Fruit fly (Drosophila melanogaster) whole organism, embryonic: ENCODE results near the gene sdt.
A peak's percentile ranks its signal among the peaks of the same experiment; 100 is the strongest.

ENCODE experiments used
- Adf1 ChIP-seq: fragments of 200-800 bp; sonication (Bioruptor generic); IDR thresholded peaks from 2 replicates; pipeline ENCODE4 v1.3.6; 2022; ENCODE audit warnings: missing biosample characterization, missing genetic modification characterization
- CG10321 ChIP-seq: fragments of 200-800 bp; sonication (Bioruptor generic); IDR thresholded peaks from 2 replicates; pipeline ENCODE4 v1.3.6; 2022; ENCODE audit warnings: missing biosample characterization, missing genetic modification characterization
- CG12071 ChIP-seq: fragments of 200-800 bp; sonication (Bioruptor generic); optimal IDR thresholded peaks from 3 replicates; lab custom pipeline; 2018; ENCODE audit warnings: missing biosample characterization, mild to moderate bottlenecking, missing genetic modification characterization
- CG12236 ChIP-seq: fragments of 200-800 bp; sonication (Bioruptor generic); optimal IDR thresholded peaks from 2 replicates; lab custom pipeline; 2016; ENCODE audit warnings: missing biosample characterization, missing genetic modification characterization
- CG12744 ChIP-seq: fragments of 200-800 bp; sonication (Bioruptor generic); optimal IDR thresholded peaks from 2 replicates; lab custom pipeline; 2016; ENCODE audit warnings: missing biosample characterization, missing genetic modification characterization
- CG15514 ChIP-seq: fragments of 200-800 bp; sonication (Bioruptor generic); optimal IDR thresholded peaks from 3 replicates; lab custom pipeline; 2017; ENCODE audit warnings: missing biosample characterization, missing genetic modification characterization, mild to moderate bottlenecking, moderate library complexity, missing genetic modification reagents
- CG17186 ChIP-seq: fragments of 200-800 bp; sonication (Bioruptor generic); optimal IDR thresholded peaks from 3 replicates; lab custom pipeline; 2017; ENCODE audit warnings: missing biosample characterization, missing genetic modification reagents, missing genetic modification characterization
- CG17328 ChIP-seq: fragments of 200-800 bp; sonication (Bioruptor generic); IDR thresholded peaks from 2 replicates; pipeline ENCODE4 v1.3.6; 2022; ENCODE audit warnings: missing biosample characterization, missing genetic modification characterization
- CG2678 ChIP-seq: fragments of 200-800 bp; sonication (Bioruptor generic); optimal IDR thresholded peaks from 3 replicates; lab custom pipeline; 2019; ENCODE audit warnings: missing biosample characterization, mild to moderate bottlenecking, missing genetic modification characterization, moderate library complexity
- CG32767 ChIP-seq: fragments of 200-800 bp; sonication (Bioruptor generic); IDR thresholded peaks from 2 replicates; pipeline ENCODE4 v1.3.6; 2022; ENCODE audit warnings: missing biosample characterization, missing genetic modification characterization
- CG33557 ChIP-seq: fragments of 200-800 bp; sonication (Bioruptor generic); optimal IDR thresholded peaks from 2 replicates; lab custom pipeline; 2019; ENCODE audit warnings: missing biosample characterization, mild to moderate bottlenecking, missing genetic modification characterization, moderate library complexity
- CG3726 ChIP-seq: fragments of 200-800 bp; sonication (Bioruptor generic); IDR thresholded peaks from 3 replicates; pipeline ENCODE4, ENCODE4 v1.3.6; 2022; ENCODE audit warnings: missing biosample characterization, missing genetic modification characterization
- CG3838 ChIP-seq: fragments of 200-800 bp; sonication (Bioruptor generic); optimal IDR thresholded peaks from 3 replicates; lab custom pipeline; 2016; ENCODE audit warnings: missing biosample characterization, missing genetic modification characterization
- CG4282 ChIP-seq: fragments of 200-800 bp; sonication (Bioruptor generic); optimal IDR thresholded peaks from 2 replicates; lab custom pipeline; 2016; ENCODE audit warnings: missing biosample characterization, missing genetic modification characterization
- CG6254 ChIP-seq: fragments of 200-800 bp; sonication (Bioruptor generic); optimal IDR thresholded peaks from 3 replicates; lab custom pipeline; 2017; ENCODE audit warnings: mild to moderate bottlenecking, missing biosample characterization, missing genetic modification reagents, missing genetic modification characterization
- CG7786 ChIP-seq: fragments of 200-800 bp; sonication (Bioruptor generic); optimal IDR thresholded peaks from 2 replicates; lab custom pipeline; 2016; ENCODE audit warnings: missing biosample characterization, missing genetic modification characterization
- CG8089 ChIP-seq: fragments of 200-800 bp; sonication (Bioruptor generic); optimal IDR thresholded peaks from 3 replicates; lab custom pipeline; 2016; ENCODE audit warnings: missing biosample characterization, missing genetic modification characterization
- CG8924 ChIP-seq: fragments of 200-800 bp; optimal IDR thresholded peaks from 3 replicates; lab custom pipeline; 2019; ENCODE audit warnings: missing biosample characterization, mild to moderate bottlenecking, missing genetic modification characterization, moderate library complexity
- CG9817 ChIP-seq: fragments of 200-800 bp; sonication (Bioruptor generic); optimal IDR thresholded peaks from 2 replicates; lab custom pipeline; 2018; ENCODE audit warnings: missing biosample characterization, mild to moderate bottlenecking, missing genetic modification characterization, moderate library complexity
- CHES-1-like ChIP-seq: fragments of 200-800 bp; sonication (Bioruptor generic); optimal IDR thresholded peaks from 2 replicates; lab custom pipeline; 2016; ENCODE audit warnings: missing biosample characterization, missing genetic modification characterization
- CkIIα-i1 ChIP-seq: fragments of 200-800 bp; sonication (Bioruptor generic); IDR thresholded peaks from 2 replicates; pipeline ENCODE4 v1.3.6; 2022; ENCODE audit warnings: missing biosample characterization, missing genetic modification characterization
- Deaf1 ChIP-seq: fragments of 200-800 bp; optimal IDR thresholded peaks from 3 replicates; lab custom pipeline; 2019; ENCODE audit warnings: missing biosample characterization, mild to moderate bottlenecking, missing genetic modification characterization, moderate library complexity
- Dip2 ChIP-seq: fragments of 200-800 bp; sonication (Bioruptor generic); IDR thresholded peaks from 2 replicates; pipeline ENCODE4 v1.3.6; 2022; ENCODE audit warnings: missing biosample characterization, missing genetic modification characterization
- Drgx ChIP-seq: fragments of 200-800 bp; sonication (Bioruptor generic); IDR thresholded peaks from 2 replicates; pipeline ENCODE4 v1.3.6; 2022; ENCODE audit warnings: missing biosample characterization, missing genetic modification characterization
- HLH4C ChIP-seq: fragments of 200-800 bp; sonication (Bioruptor generic); IDR thresholded peaks from 3 replicates; pipeline ENCODE4 v1.3.6; 2022; ENCODE audit warnings: missing biosample characterization, missing genetic modification characterization; ENCODE audit not compliant: partially characterized antibody
- Hmx ChIP-seq: fragments of 200-800 bp; sonication (Bioruptor generic); optimal IDR thresholded peaks from 2 replicates; lab custom pipeline; 2016; ENCODE audit warnings: missing biosample characterization, missing genetic modification characterization
- MESR4 ChIP-seq: fragments of 200-800 bp; sonication (Bioruptor generic); optimal IDR thresholded peaks from 2 replicates; lab custom pipeline; 2018; ENCODE audit warnings: missing biosample characterization, mild to moderate bottlenecking, missing genetic modification characterization, moderate library complexity
- Mes4 ChIP-seq: fragments of 200-800 bp; sonication (Bioruptor generic); optimal IDR thresholded peaks from 2 replicates; lab custom pipeline; 2016; ENCODE audit warnings: missing biosample characterization, missing genetic modification characterization
- PHDP ChIP-seq: fragments of 200-800 bp; sonication (Bioruptor generic); optimal IDR thresholded peaks from 3 replicates; lab custom pipeline; 2018; ENCODE audit warnings: missing biosample characterization, mild to moderate bottlenecking, missing genetic modification characterization, moderate library complexity
- Poxn ChIP-seq: fragments of 200-800 bp; sonication (Bioruptor generic); IDR thresholded peaks from 2 replicates; pipeline ENCODE4 v1.3.6; 2022; ENCODE audit warnings: missing biosample characterization, missing genetic modification characterization
- Rx ChIP-seq: fragments of 200-800 bp; sonication (Bioruptor generic); IDR thresholded peaks from 2 replicates; pipeline ENCODE4 v1.3.6; 2022; ENCODE audit warnings: missing biosample characterization, missing genetic modification characterization
- Stat92E ChIP-seq, 3 experiments: fragments of >200 bp in 2 of 3; fragments of 200-800 bp in 1 of 3; sonication (Bioruptor generic) in 1 of 3; optimal IDR thresholded peaks; 2 replicates each; lab custom pipeline; 2017 to 2019; ENCODE audit warnings: missing biosample characterization in 3 of 3, missing genetic modification characterization in 3 of 3, mild to moderate bottlenecking in 1 of 3, moderate library complexity in 1 of 3
- Trl ChIP-seq, 3 experiments: fragments of >200 bp in 2 of 3; fragments of 200-800 bp in 1 of 3; sonication (Bioruptor generic) in 1 of 3; optimal IDR thresholded peaks; 2 replicates in 1 of 3; 3 replicates in 2 of 3; lab custom pipeline; 2016 to 2017; ENCODE audit warnings: missing biosample characterization in 1 of 3, missing genetic modification characterization in 1 of 3
- Xbp1 ChIP-seq: fragments of 200-800 bp; sonication (Bioruptor generic); optimal IDR thresholded peaks from 3 replicates; lab custom pipeline; 2016; ENCODE audit warnings: missing biosample characterization, mild to moderate bottlenecking, missing genetic modification characterization
- btn ChIP-seq: fragments of 200-800 bp; sonication (Bioruptor generic); optimal IDR thresholded peaks from 2 replicates; lab custom pipeline; 2016; ENCODE audit warnings: missing biosample characterization, missing genetic modification characterization
- chn ChIP-seq: fragments of 200-800 bp; sonication (Bioruptor generic); optimal IDR thresholded peaks from 2 replicates; lab custom pipeline; 2016; ENCODE audit warnings: missing biosample characterization, missing genetic modification characterization
- dati ChIP-seq: fragments of 200-800 bp; sonication (Bioruptor generic); IDR thresholded peaks from 2 replicates; pipeline ENCODE4 v1.3.6; 2022; ENCODE audit warnings: missing biosample characterization, missing genetic modification characterization
- dimm ChIP-seq: fragments of 200-800 bp; sonication (Bioruptor generic); IDR thresholded peaks from 2 replicates; pipeline ENCODE4 v1.3.6; 2022; ENCODE audit warnings: missing biosample characterization, missing genetic modification characterization
- eve ChIP-seq, 2 experiments: fragments of >200 bp; optimal IDR thresholded peaks; 2 replicates each; lab custom pipeline; 2017; ENCODE audit warnings: missing biosample characterization in 2 of 2, missing genetic modification characterization in 2 of 2
- ftz-f1 ChIP-seq: fragments of 200-800 bp; sonication (Bioruptor generic); optimal IDR thresholded peaks from 2 replicates; lab custom pipeline; 2016; ENCODE audit warnings: missing biosample characterization, missing genetic modification characterization
- gsb-n ChIP-seq: fragments of 200-800 bp; sonication (Bioruptor generic); optimal IDR thresholded peaks from 3 replicates; lab custom pipeline; 2018; ENCODE audit warnings: missing biosample characterization, mild to moderate bottlenecking, missing genetic modification characterization
- her ChIP-seq: fragments of 200-800 bp; sonication (Bioruptor generic); optimal IDR thresholded peaks from 2 replicates; lab custom pipeline; 2016; ENCODE audit warnings: missing biosample characterization, missing genetic modification characterization
- jigr1 ChIP-seq: fragments of 200-800 bp; sonication (Bioruptor generic); IDR thresholded peaks from 3 replicates; pipeline ENCODE4 v1.3.6; 2022; ENCODE audit warnings: missing biosample characterization, missing genetic modification characterization
- onecut ChIP-seq: fragments of 200-800 bp; sonication (Bioruptor generic); IDR thresholded peaks from 2 replicates; pipeline ENCODE4 v1.3.6; 2022; ENCODE audit warnings: missing biosample characterization, missing genetic modification characterization
- row ChIP-seq: fragments of 200-800 bp; sonication (Bioruptor generic); IDR thresholded peaks from 3 replicates; pipeline ENCODE4 v1.3.6; 2022; ENCODE audit warnings: missing biosample characterization, missing genetic modification characterization
- shn ChIP-seq: fragments of 200-800 bp; sonication (Bioruptor generic); optimal IDR thresholded peaks from 3 replicates; lab custom pipeline; 2016; ENCODE audit warnings: missing biosample characterization, missing genetic modification characterization
- ssp ChIP-seq: fragments of 200-800 bp; sonication (Bioruptor generic); IDR thresholded peaks from 2 replicates; pipeline ENCODE4 v1.3.6; 2022; ENCODE audit warnings: missing biosample characterization, missing genetic modification characterization
- sug ChIP-seq: fragments of 200-800 bp; optimal IDR thresholded peaks from 2 replicates; lab custom pipeline; 2019; ENCODE audit warnings: missing biosample characterization, mild to moderate bottlenecking, missing genetic modification characterization, moderate library complexity
- usp ChIP-seq: fragments of >200 bp; optimal IDR thresholded peaks from 2 replicates; lab custom pipeline; 2017; ENCODE audit warnings: missing biosample characterization, missing genetic modification characterization
- wek ChIP-seq: fragments of 200-800 bp; sonication (Bioruptor generic); optimal IDR thresholded peaks from 3 replicates; lab custom pipeline; 2018; ENCODE audit warnings: missing biosample characterization, mild to moderate bottlenecking, missing genetic modification characterization, moderate library complexity
- zf30C ChIP-seq: fragments of 200-800 bp; sonication (Bioruptor generic); optimal IDR thresholded peaks from 3 replicates; lab custom pipeline; 2018; ENCODE audit warnings: missing biosample characterization, mild to moderate bottlenecking, missing genetic modification characterization

sdt gene

DNA sequence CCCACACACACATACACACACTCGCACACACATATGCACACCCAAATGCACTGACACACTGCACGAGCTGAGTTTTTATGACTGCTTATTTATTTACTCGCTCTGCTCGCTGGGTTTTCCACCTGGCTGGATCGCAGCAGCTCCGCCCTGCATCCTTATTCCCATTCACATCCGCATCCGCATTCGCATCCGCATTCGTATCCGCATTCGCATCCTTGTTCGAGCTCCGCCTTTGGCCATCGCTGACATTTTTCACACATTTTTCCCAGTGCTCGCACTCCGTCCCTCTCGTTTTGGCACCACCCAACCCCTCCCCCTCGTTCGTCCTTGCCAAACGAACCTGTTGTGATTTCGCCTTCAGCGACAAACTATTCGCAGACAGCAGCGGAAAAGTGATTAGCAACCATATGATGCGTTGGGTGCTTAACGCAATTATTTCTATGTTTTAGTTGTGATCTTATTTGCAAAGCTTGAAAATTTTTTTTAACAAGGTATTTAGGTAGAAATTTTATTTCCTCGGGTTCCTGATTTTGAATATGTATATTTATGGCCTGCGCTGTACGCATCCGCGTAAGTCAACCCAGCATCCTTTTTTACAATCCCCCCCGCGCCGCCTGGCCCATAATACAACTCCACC is 32.9 kb downstream of the sdt start (continued):
- TF ChIP-seq MESR4 (no peak), gsb-n (tag; lab: Kevin White, UChicago) (no peak), CkIIα-i1 (no peak), Dip2 (GFP tag; lab: Robert Waterston, UW) (no peak), CG12744 (GFP tag; lab: Kevin White, UChicago) (no peak), PHDP (tag; lab: Kevin White, UChicago) (no peak), CG10321 (GFP tag; lab: Robert Waterston, UW) (no peak), Trl (optimal IDR thresholded peaks at IDR 0.05; lab: Kevin White, UChicago) (no peak), Trl (GFP tag; optimal IDR thresholded peaks at IDR 0.05; lab: Kevin White, UChicago) (no peak), row (peak; percentile 46), her (no peak), dati (GFP tag; lab: Robert Waterston, UW) (no peak), CG9817 (tag; lab: Kevin White, UChicago) (no peak), jigr1 (GFP tag; lab: Robert Waterston, UW) (no peak), Rx (0 out of 2 replicates have a peak, but pooled peaks have one; percentile 14), zf30C (no peak), Hmx (no peak), ssp (GFP tag; lab: Robert Waterston, UW) (no peak), onecut (peak; percentile 34), Poxn (GFP tag; lab: Robert Waterston, UW) (no peak), Adf1 (GFP tag; lab: Robert Waterston, UW) (no peak), Mes4 (GFP tag; lab: Kevin White, UChicago) (no peak), chn (GFP tag; lab: Kevin White, UChicago) (peak; percentile 7), CG2678 (peak; percentile 31), CG3726 (GFP tag; lab: Robert Waterston, UW) (no peak), btn (GFP tag; lab: Kevin White, UChicago) (no peak), dimm (no peak), CG12236 (GFP tag; lab: Kevin White, UChicago) (no peak), HLH4C (no peak), CG4282 (no peak), CG12071 (no peak), Deaf1 (tag; lab: Kevin White, UChicago) (no peak), Xbp1 (GFP tag; lab: Kevin White, UChicago) (no peak), CG6254 (GFP tag; lab: Kevin White, UChicago) (no peak), Drgx (GFP tag; lab: Robert Waterston, UW) (peak; percentile 62; the same call in 1 of the 2 replicates), CG15514 (GFP tag; lab: Kevin White, UChicago) (no peak), eve (GFP tag; optimal IDR thresholded peaks at IDR 0.05; lab: Kevin White, UChicago) (no peak), shn (GFP tag; lab: Kevin White, UChicago) (no peak), CG32767 (no peak), CG17186 (GFP tag; lab: Kevin White, UChicago) (no peak), ftz-f1 (no peak), CG33557 (no peak), CG7786 (no peak), CG8924 (tag; lab: Kevin White, UChicago) (no peak), sug (tag; lab: Kevin White, UChicago) (no peak), CG8089 (GFP tag; lab: Kevin White, UChicago) (no peak), usp (GFP tag; lab: Kevin White, UChicago) (no peak), CG17328 (GFP tag; lab: Robert Waterston, UW) (no peak), Stat92E (GFP tag; optimal IDR thresholded peaks at IDR 0.05; lab: Kevin White, UChicago) (no peak), CHES-1-like (GFP tag; lab: Kevin White, UChicago) (no peak), CG3838 (no peak), wek (GFP tag; lab: Kevin White, UChicago) (no peak)
